Fruit fly (Drosophila melanogaster): ENCODE results near the gene CG4502.
A peak's percentile ranks its signal among the peaks of the same experiment; 100 is the strongest.

Gene CG4502

dm6 chr2L:7249293-7249819 is 45.3 kb upstream of the CG4502 start, which contains the start of gene Ndae1 (continued):
- TF ChIP-seq Atf-2 (GFP tag; optimal IDR thresholded peaks at IDR 0.05) (no peak), chinmo (GFP tag; IDR thresholded peaks at IDR 0.05; ENCODE audit: partially characterized antibody) (no peak), CG30020 (tag; optimal IDR thresholded peaks at IDR 0.05) (no peak), D (optimal IDR thresholded peaks at IDR 0.05) (no peak), D (GFP tag; optimal IDR thresholded peaks at IDR 0.05) (no peak), CG9876 (GFP tag; optimal IDR thresholded peaks at IDR 0.05) (no peak), Blimp-1 (GFP tag; optimal IDR thresholded peaks at IDR 0.05) (peak; percentile 4), CG1233 (GFP tag; optimal IDR thresholded peaks at IDR 0.05) (no peak), row (GFP tag; IDR thresholded peaks at IDR 0.05) (no peak), ac (GFP tag; optimal IDR thresholded peaks at IDR 0.05) (no peak), CG4730 (GFP tag; IDR thresholded peaks at IDR 0.05) (no peak), emc (GFP tag; optimal IDR thresholded peaks at IDR 0.05) (no peak), CG4424 (GFP tag; optimal IDR thresholded peaks at IDR 0.05) (no peak), pum (GFP tag; optimal IDR thresholded peaks at IDR 0.05) (no peak), shn (GFP tag; optimal IDR thresholded peaks at IDR 0.05) (no peak), PHDP (tag; optimal IDR thresholded peaks at IDR 0.05) (no peak), Adf1 (GFP tag; IDR thresholded peaks at IDR 0.05) (no peak), CG3281 (GFP tag; optimal IDR thresholded peaks at IDR 0.05) (no peak), ash1 (GFP tag; optimal IDR thresholded peaks at IDR 0.05) (no peak), CG4282 (GFP tag; optimal IDR thresholded peaks at IDR 0.05) (no peak), CG15514 (GFP tag; optimal IDR thresholded peaks at IDR 0.05) (no peak), CG3838 (GFP tag; optimal IDR thresholded peaks at IDR 0.05) (no peak), D19A (tag; optimal IDR thresholded peaks at IDR 0.05) (no peak), CG6854 (GFP tag; optimal IDR thresholded peaks at IDR 0.05) (no peak), toy (GFP tag; IDR thresholded peaks at IDR 0.05) (no peak), CG10654 (GFP tag; optimal IDR thresholded peaks at IDR 0.05) (no peak), chm (GFP tag; IDR thresholded peaks at IDR 0.05) (no peak), TFAM (GFP tag; optimal IDR thresholded peaks at IDR 0.05) (no peak), ham (GFP tag; IDR thresholded peaks at IDR 0.05) (no peak), Drgx (GFP tag; IDR thresholded peaks at IDR 0.05) (no peak), bab2 (GFP tag; optimal IDR thresholded peaks at IDR 0.05) (no peak), CG30403 (GFP tag; optimal IDR thresholded peaks at IDR 0.05) (no peak), ase (GFP tag; IDR thresholded peaks at IDR 0.05) (no peak), exex (tag; optimal IDR thresholded peaks at IDR 0.05) (no peak), inv (GFP tag; IDR thresholded peaks at IDR 0.05; ENCODE audit: partially characterized antibody) (no peak), zf30C (GFP tag; optimal IDR thresholded peaks at IDR 0.05) (no peak), slp2 (GFP tag; optimal IDR thresholded peaks at IDR 0.05) (no peak), Sry-β (GFP tag; optimal IDR thresholded peaks at IDR 0.05) (no peak), CG7928 (GFP tag; optimal IDR thresholded peaks at IDR 0.05) (no peak), CG6254 (GFP tag; optimal IDR thresholded peaks at IDR 0.05) (no peak), ssp (GFP tag; IDR thresholded peaks at IDR 0.05) (no peak), YL-1 (GFP tag; optimal IDR thresholded peaks at IDR 0.05) (no peak), Jarid2 (GFP tag; optimal IDR thresholded peaks at IDR 0.05) (no peak), wor (GFP tag; IDR thresholded peaks at IDR 0.05) (no peak), CG1602 (GFP tag; optimal IDR thresholded peaks at IDR 0.05) (no peak), Chrac-16 (GFP tag; optimal IDR thresholded peaks at IDR 0.05) (no peak), CG8089 (GFP tag; optimal IDR thresholded peaks at IDR 0.05) (no peak), br (optimal IDR thresholded peaks at IDR 0.05) (no peak), HLH54F (GFP tag; optimal IDR thresholded peaks at IDR 0.05) (no peak), pros (GFP tag; optimal IDR thresholded peaks at IDR 0.05) (no peak), CG9797 (GFP tag; optimal IDR thresholded peaks at IDR 0.05) (no peak), ci (GFP tag; IDR thresholded peaks at IDR 0.05) (0 out of 3 replicates have a peak, but pooled peaks have one; percentile 13), Nf-YA (GFP tag; IDR thresholded peaks at IDR 0.05) (no peak)
